Worm (Caenorhabditis elegans) whole organism, L4 larva: Measurements from ENCODE around the gene hic-1.
A peak's percentile ranks its signal among the peaks of the same experiment; 100 is the strongest.

ENCODE experiments used
- R02D3.7 ChIP-seq: fragments of 150-350 bp; sonication (generic microtip); optimal IDR thresholded peaks from 3 replicates; lab custom pipeline; 2014; ENCODE audit warnings: missing biosample characterization, missing genetic modification characterization
- Y5F2A.4 ChIP-seq: fragments of 200-800 bp; sonication (Bioruptor generic); optimal IDR thresholded peaks from 2 replicates; lab custom pipeline; 2018; ENCODE audit warnings: mild to moderate bottlenecking, missing genetic modification characterization, missing compliant biosample characterization
- ama-1 ChIP-seq: fragments of 150-350 bp; optimal IDR thresholded peaks from 2 replicates; lab custom pipeline; 2014; ENCODE audit warnings: inconsistent platforms, mixed read lengths
- ceh-82 ChIP-seq: sonication (generic microtip); optimal IDR thresholded peaks from 2 replicates; lab custom pipeline; 2017; ENCODE audit warnings: missing biosample characterization, missing genetic modification characterization
- cey-2 ChIP-seq: sonication (generic microtip); optimal IDR thresholded peaks from 3 replicates; lab custom pipeline; 2017; ENCODE audit warnings: missing genetic modification characterization, mild to moderate bottlenecking, missing compliant biosample characterization, antibody characterized with exemption, borderline replicate concordance; ENCODE audit not compliant: insufficient read depth
- ctbp-1 ChIP-seq: fragments of 200-800 bp; sonication (Bioruptor generic); IDR thresholded peaks from 2 replicates; pipeline ENCODE4 v1.3.6; 2022; ENCODE audit warnings: missing genetic modification reagents, missing genetic modification characterization, missing compliant biosample characterization
- daf-16 ChIP-seq, 3 experiments: sonication (generic microtip); optimal IDR thresholded peaks; 2 replicates each; lab custom pipeline; 2016 to 2017; ENCODE audit warnings: missing genetic modification characterization in 3 of 3, missing genetic modification reagents in 3 of 3, mild to moderate bottlenecking in 2 of 3, missing compliant biosample characterization in 2 of 3, missing biosample characterization in 1 of 3, moderate library complexity in 1 of 3
- daf-8 ChIP-seq: fragments of 200-800 bp; sonication (Bioruptor generic); IDR thresholded peaks from 2 replicates; pipeline ENCODE4 v1.3.6; 2022; ENCODE audit warnings: missing genetic modification characterization, missing compliant biosample characterization
- dmd-6 ChIP-seq: fragments of 200-800 bp; sonication (Bioruptor generic); IDR thresholded peaks from 2 replicates; pipeline ENCODE4 v1.3.6; 2022; ENCODE audit warnings: missing genetic modification reagents, missing genetic modification characterization, missing compliant biosample characterization
- dmd-9 ChIP-seq: fragments of 200-800 bp; sonication (Bioruptor generic); IDR thresholded peaks from 2 replicates; pipeline ENCODE4 v1.3.6; 2022; ENCODE audit warnings: missing genetic modification reagents, missing genetic modification characterization, missing compliant biosample characterization
- dve-1 ChIP-seq: sonication (generic microtip); optimal IDR thresholded peaks from 2 replicates; lab custom pipeline; 2017; ENCODE audit warnings: antibody characterized with exemption, mild to moderate bottlenecking, missing genetic modification characterization, missing compliant biosample characterization; ENCODE audit not compliant: insufficient read depth
- hlh-11 ChIP-seq: fragments of 200-800 bp; sonication (Bioruptor generic); optimal IDR thresholded peaks from 2 replicates; lab custom pipeline; 2018; ENCODE audit warnings: mild to moderate bottlenecking, missing genetic modification characterization, missing compliant biosample characterization
- hlh-30 ChIP-seq: sonication (generic microtip); optimal IDR thresholded peaks from 2 replicates; lab custom pipeline; 2017; ENCODE audit warnings: antibody characterized with exemption, mild to moderate bottlenecking, missing genetic modification characterization, missing compliant biosample characterization; ENCODE audit not compliant: insufficient read depth
- lim-7 ChIP-seq: fragments of 200-800 bp; sonication (Bioruptor generic); IDR thresholded peaks from 2 replicates; pipeline ENCODE4 v1.3.6; 2022; ENCODE audit warnings: missing genetic modification characterization, missing compliant biosample characterization
- lin-1 ChIP-seq: fragments of 200-800 bp; sonication (Bioruptor generic); IDR thresholded peaks from 2 replicates; pipeline ENCODE4 v1.3.6; 2022; ENCODE audit warnings: missing genetic modification reagents, missing genetic modification characterization, missing compliant biosample characterization
- lsy-2 ChIP-seq, 2 experiments: fragments of 150-350 bp in 1 of 2; sonication (generic microtip) in 1 of 2; optimal IDR thresholded peaks; 2 replicates each; lab custom pipeline; 2014 to 2017; ENCODE audit warnings: missing biosample characterization in 2 of 2, missing genetic modification characterization in 2 of 2
- madf-9 ChIP-seq: fragments of 200-800 bp; sonication (Bioruptor generic); conservative IDR thresholded peaks from 2 replicates; pipeline ENCODE4 v1.3.6; 2022; ENCODE audit warnings: missing genetic modification reagents, missing genetic modification characterization, missing compliant biosample characterization
- mdl-1 ChIP-seq, 2 experiments: fragments of 150-350 bp in 1 of 2; sonication (generic microtip) in 1 of 2; optimal IDR thresholded peaks; 2 replicates each; lab custom pipeline; 2014 to 2017; ENCODE audit warnings: missing biosample characterization in 2 of 2, missing genetic modification characterization in 2 of 2
- mdt-29 ChIP-seq: fragments of 200-800 bp; sonication (Bioruptor generic); IDR thresholded peaks from 2 replicates; pipeline ENCODE4 v1.3.6; 2022; ENCODE audit warnings: missing genetic modification reagents, missing genetic modification characterization, missing compliant biosample characterization
- mxl-2 ChIP-seq: fragments of 200-800 bp; sonication (Bioruptor generic); conservative IDR thresholded peaks from 2 replicates; pipeline ENCODE4 v1.3.6; 2022; ENCODE audit warnings: missing genetic modification reagents, missing genetic modification characterization, missing compliant biosample characterization
- mxl-3 ChIP-seq: fragments of 200-800 bp; sonication (Bioruptor generic); optimal IDR thresholded peaks from 2 replicates; lab custom pipeline; 2018; ENCODE audit warnings: mild to moderate bottlenecking, missing genetic modification characterization, missing compliant biosample characterization
- nhr-10 ChIP-seq: fragments of 150-350 bp; optimal IDR thresholded peaks from 2 replicates; lab custom pipeline; 2014; ENCODE audit warnings: missing biosample characterization, missing genetic modification characterization
- nhr-102 ChIP-seq: sonication (generic microtip); optimal IDR thresholded peaks from 2 replicates; lab custom pipeline; 2016; ENCODE audit warnings: mild to moderate bottlenecking, missing genetic modification characterization, moderate library complexity, missing compliant biosample characterization
- nhr-237 ChIP-seq: sonication (generic microtip); optimal IDR thresholded peaks from 2 replicates; lab custom pipeline; 2017; ENCODE audit warnings: missing biosample characterization, missing genetic modification characterization
- nhr-28 ChIP-seq: fragments of 150-350 bp; optimal IDR thresholded peaks from 2 replicates; lab custom pipeline; 2014; ENCODE audit warnings: missing biosample characterization, missing genetic modification characterization
- nhr-42 ChIP-seq: fragments of 200-800 bp; sonication (Bioruptor generic); IDR thresholded peaks from 2 replicates; pipeline ENCODE4 v1.3.6; 2022; ENCODE audit warnings: missing genetic modification characterization, missing compliant biosample characterization
- nhr-48 ChIP-seq: sonication (generic microtip); optimal IDR thresholded peaks from 2 replicates; lab custom pipeline; 2016; ENCODE audit warnings: mild to moderate bottlenecking, missing genetic modification characterization, missing compliant biosample characterization
- nhr-77 ChIP-seq: fragments of 150-350 bp; optimal IDR thresholded peaks from 2 replicates; lab custom pipeline; 2014; ENCODE audit warnings: missing biosample characterization, missing genetic modification characterization
- pqm-1 ChIP-seq: sonication (generic microtip); optimal IDR thresholded peaks from 2 replicates; lab custom pipeline; 2017; ENCODE audit warnings: missing biosample characterization, missing genetic modification characterization
- rbr-2 ChIP-seq: sonication (generic microtip); optimal IDR thresholded peaks from 2 replicates; lab custom pipeline; 2016; ENCODE audit warnings: missing genotype, missing genetic modification characterization, missing compliant biosample characterization
- saeg-2 ChIP-seq: fragments of 200-800 bp; sonication (Bioruptor generic); IDR thresholded peaks from 2 replicates; pipeline ENCODE4 v1.3.6; 2022; ENCODE audit warnings: missing genetic modification reagents, missing genetic modification characterization, missing compliant biosample characterization
- snpc-4 ChIP-seq: fragments of 150-350 bp; optimal IDR thresholded peaks from 2 replicates; lab custom pipeline; 2014; ENCODE audit warnings: missing biosample characterization, missing genetic modification characterization
- tra-1 ChIP-seq: fragments of 200-800 bp; sonication (Bioruptor generic); IDR thresholded peaks from 2 replicates; pipeline ENCODE4 v1.3.6; 2022; ENCODE audit warnings: missing genetic modification reagents, missing genetic modification characterization, missing compliant biosample characterization
- zag-1 ChIP-seq: fragments of 150-350 bp; optimal IDR thresholded peaks from 2 replicates; lab custom pipeline; 2014; ENCODE audit warnings: missing biosample characterization, missing genetic modification characterization
- ztf-7 ChIP-seq: fragments of 150-350 bp; optimal IDR thresholded peaks from 2 replicates; lab custom pipeline; 2014; ENCODE audit warnings: missing biosample characterization, missing genetic modification characterization

hic-1 gene

DNA sequence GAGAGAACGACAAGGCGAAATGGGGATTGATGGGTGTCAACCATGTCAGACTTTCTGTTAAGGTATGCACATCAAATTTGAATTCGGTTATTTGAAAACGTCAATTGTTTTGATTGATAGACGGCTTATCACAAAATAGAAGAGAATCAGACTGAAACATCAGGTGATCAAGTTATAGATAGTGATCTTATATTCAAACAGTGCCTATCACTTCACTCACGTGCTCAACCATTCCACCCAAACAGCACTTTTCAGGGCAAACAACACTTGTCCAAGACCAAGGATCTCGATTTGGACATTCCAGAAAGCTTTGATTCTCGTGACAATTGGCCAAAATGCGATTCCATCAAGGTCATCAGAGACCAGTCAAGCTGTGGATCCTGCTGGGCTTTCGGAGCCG, 9.0 kb upstream of the hic-1 start (continued):
- TF ChIP-seq mxl-3, result no peak
- TF ChIP-seq hlh-30 (tag; lab: Kevin White, UChicago), result peak; percentile 46
- TF ChIP-seq mdl-1 (tag; optimal IDR thresholded peaks at IDR 0.05; lab: Kevin White, UChicago), result peak in 1 of 2 experiments; percentile 10
- peak; percentile 47; the same call in 1 of the 2 replicates for TF ChIP-seq saeg-2 (GFP tag; lab: Robert Waterston, UW)

DNA sequence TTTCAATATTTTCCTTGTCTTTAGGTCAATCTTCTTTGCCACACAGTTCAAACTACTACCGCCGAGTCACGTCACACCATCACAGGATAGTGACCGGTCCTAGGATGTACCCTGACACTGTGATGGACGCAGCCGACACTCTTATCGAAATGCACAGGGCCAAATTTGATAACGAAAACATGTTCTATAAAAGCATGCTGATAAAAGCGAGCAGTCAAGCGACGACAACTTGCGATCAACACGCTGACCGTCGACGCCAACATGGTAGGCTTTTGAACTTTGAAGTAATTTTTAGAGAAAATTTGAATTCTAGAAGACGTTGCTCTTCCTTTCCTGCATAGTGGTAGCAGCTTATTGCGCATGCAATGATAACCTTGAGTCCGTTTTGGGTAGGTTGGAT, 8.4 kb upstream of the hic-1 start, which contains the start of gene cpr-6:
Gene cpr-6 (plus strand): TSS at position 217 of the 400 bp plus-strand sequence.
- 0 out of 2 replicates have a peak, but pooled peaks have one; percentile 11 for TF ChIP-seq lin-1 (GFP tag; lab: Robert Waterston, UW)
- no peak for TF ChIP-seq R02D3.7 (tag; lab: Kevin White, UChicago)
- TF ChIP-seq nhr-102, result peak; percentile 53
- peak in 1 of 2 experiments; percentile 23 for TF ChIP-seq mdl-1 (tag; optimal IDR thresholded peaks at IDR 0.05; lab: Kevin White, UChicago)
- TF ChIP-seq ceh-82 (tag; lab: Kevin White, UChicago), result no peak
- TF ChIP-seq zag-1 (tag; lab: Kevin White, UChicago), result no peak
- no peak for TF ChIP-seq nhr-237 (tag; lab: Kevin White, UChicago)
- peak; percentile 79 for TF ChIP-seq hlh-11 (tag; lab: Kevin White, UChicago)
- peak; percentile 25 for TF ChIP-seq mxl-3
- TF ChIP-seq nhr-77 (tag; lab: Kevin White, UChicago), result peak; percentile 51
- peak; percentile 30 for TF ChIP-seq nhr-48 (tag; lab: Kevin White, UChicago)
- peak in 1 of 2 experiments; percentile 14 for TF ChIP-seq daf-16 (GFP tag; optimal IDR thresholded peaks at IDR 0.05; lab: Kevin White, UChicago)
- TF ChIP-seq daf-16 (tag; optimal IDR thresholded peaks at IDR 0.05; lab: Kevin White, UChicago), result peak; percentile 93
- TF ChIP-seq mdt-29 (GFP tag; lab: Robert Waterston, UW), result peak; percentile 55; the same call in 1 of the 2 replicates
- peak; percentile 54 for TF ChIP-seq hlh-30 (tag; lab: Kevin White, UChicago)
- no peak for TF ChIP-seq dmd-9
- TF ChIP-seq tra-1 (GFP tag; lab: Robert Waterston, UW), result peak; percentile 52; the same call in 1 of the 2 replicates
- no peak for TF ChIP-seq Y5F2A.4
- no peak for TF ChIP-seq ztf-7 (tag; lab: Kevin White, UChicago)
- TF ChIP-seq nhr-28 (tag; lab: Kevin White, UChicago), result peak; percentile 66
- no peak for TF ChIP-seq lsy-2 (tag; optimal IDR thresholded peaks at IDR 0.05; lab: Kevin White, UChicago)
- TF ChIP-seq lim-7, result no peak
- TF ChIP-seq ama-1, result peak; percentile 42
- peak; percentile 78 for TF ChIP-seq dmd-6 (GFP tag; lab: Robert Waterston, UW)
- TF ChIP-seq rbr-2, result no peak
- peak; percentile 65 for TF ChIP-seq dve-1 (tag; lab: Kevin White, UChicago)
- 0 out of 2 replicates have a peak, but pooled peaks have one; percentile 23 for TF ChIP-seq nhr-42 (GFP tag; lab: Robert Waterston, UW)
- no peak for TF ChIP-seq snpc-4 (tag; lab: Kevin White, UChicago)
- no peak for TF ChIP-seq daf-8
- TF ChIP-seq mxl-2 (GFP tag; lab: Robert Waterston, UW), result no peak
- TF ChIP-seq pqm-1 (tag; lab: Kevin White, UChicago), result peak; percentile 67

DNA sequence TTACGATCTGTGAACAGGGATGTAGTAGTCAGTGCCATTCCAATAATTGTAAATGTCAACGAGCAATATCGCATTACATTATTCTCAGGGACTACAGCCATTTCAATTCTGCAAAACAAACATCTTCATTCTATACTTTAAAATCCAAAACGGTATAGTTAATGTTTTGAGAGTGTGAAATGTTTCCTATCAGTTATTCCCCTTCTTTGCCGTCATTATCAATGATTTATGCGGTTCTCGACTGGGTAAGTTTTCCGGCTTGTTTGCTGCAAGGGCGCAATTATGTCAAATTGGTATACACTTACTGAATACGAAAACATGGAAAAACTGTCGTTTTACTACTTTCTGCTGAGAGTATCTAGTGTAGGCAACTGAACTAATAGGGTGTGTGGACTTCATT, 4.5 kb upstream of the hic-1 start, which contains the start of gene F23G4.1:
Gene F23G4.1 (minus strand): TSS at position 101 of the 400 bp plus-strand sequence.
- TF ChIP-seq madf-9 (GFP tag; lab: Robert Waterston, UW) (no peak), nhr-48 (tag; lab: Kevin White, UChicago) (no peak), cey-2 (no peak), nhr-10 (tag; lab: Kevin White, UChicago) (no peak), ama-1 (no peak), daf-16 (GFP tag; optimal IDR thresholded peaks at IDR 0.05; lab: Kevin White, UChicago) (no peak), daf-16 (tag; optimal IDR thresholded peaks at IDR 0.05; lab: Kevin White, UChicago) (peak; percentile 45), rbr-2 (no peak)
- TF ChIP-seq, all 104 proteins: peak for 1

DNA sequence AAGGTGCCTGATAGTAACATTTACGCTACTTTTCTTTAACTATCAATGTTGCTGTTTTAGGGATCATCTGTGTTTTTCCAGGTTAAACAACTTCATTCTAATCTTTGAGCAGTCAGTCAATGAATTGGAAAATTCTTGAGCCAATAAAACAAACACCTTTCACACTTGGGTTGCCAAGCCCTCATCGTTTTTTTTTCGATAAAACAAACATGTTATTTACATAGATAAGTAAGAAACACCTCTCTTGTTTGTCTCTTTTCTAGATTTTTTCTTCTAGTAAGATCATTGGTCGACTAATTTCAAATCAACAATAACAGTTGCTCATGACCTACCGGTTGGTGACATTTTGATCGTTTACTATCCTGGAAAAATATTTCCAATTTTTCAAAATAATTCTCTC, 3.3 kb upstream of the hic-1 start:
- TF ChIP-seq daf-16 (GFP tag; optimal IDR thresholded peaks at IDR 0.05; lab: Kevin White, UChicago) (peak in 1 of 2 experiments; percentile 84), daf-16 (tag; optimal IDR thresholded peaks at IDR 0.05; lab: Kevin White, UChicago) (peak; percentile 79), ctbp-1 (no peak)
- TF ChIP-seq, all 104 proteins: peak for 1
